Worm (Caenorhabditis elegans): Measurements from ENCODE around the gene F55H2.5.

F55H2.5 gene

ce11 chrIII:9513006-9513405 lies 1.7 kb downstream of the F55H2.5 start:
- no peak for TF ChIP-seq jun-1 (tag; optimal IDR thresholded peaks at IDR 0.05)
- no peak for TF ChIP-seq unc-62 (GFP tag; optimal IDR thresholded peaks at IDR 0.05)
- TF ChIP-seq pha-4 (tag; optimal IDR thresholded peaks at IDR 0.05): no peak
- TF ChIP-seq nhr-67 (tag; optimal IDR thresholded peaks at IDR 0.05): no peak
- TF ChIP-seq sea-2 (GFP tag; optimal IDR thresholded peaks at IDR 0.05): no peak
- no peak for TF ChIP-seq lsy-12 (tag; optimal IDR thresholded peaks at IDR 0.05)
- TF ChIP-seq skn-1 (tag; optimal IDR thresholded peaks at IDR 0.05): no peak
- TF ChIP-seq ztf-11 (tag; optimal IDR thresholded peaks at IDR 0.05): no peak
- TF ChIP-seq daf-12 (tag; optimal IDR thresholded peaks at IDR 0.05): no peak
- TF ChIP-seq mml-1 (tag; optimal IDR thresholded peaks at IDR 0.05): no peak
- no peak for TF ChIP-seq unc-39 (tag; optimal IDR thresholded peaks at IDR 0.05)
- no peak for TF ChIP-seq ceh-16 (tag; optimal IDR thresholded peaks at IDR 0.05)
- no peak for TF ChIP-seq ceh-82 (tag; optimal IDR thresholded peaks at IDR 0.05)

ce11 chrIII:9513569-9513968 lies 2.3 kb downstream of the F55H2.5 start, which contains the start of gene F55H2.8:
F55H2.8 (plus strand) TSS chrIII:9513869.
- TF ChIP-seq ceh-28 (tag; optimal IDR thresholded peaks at IDR 0.05): no peak
- TF ChIP-seq hmg-11 (tag; optimal IDR thresholded peaks at IDR 0.05): no peak
- no peak for TF ChIP-seq nhr-76 (tag; optimal IDR thresholded peaks at IDR 0.05)
- no peak for TF ChIP-seq lin-15B (tag; optimal IDR thresholded peaks at IDR 0.05)
- peak; percentile 17 for TF ChIP-seq nhr-23 (tag; optimal IDR thresholded peaks at IDR 0.05)

- TF ChIP-seq nhr-77 (tag; optimal IDR thresholded peaks at IDR 0.05) (no peak), nhr-43 (tag; optimal IDR thresholded peaks at IDR 0.05; ENCODE audit: poor library complexity, severe bottlenecking) (no peak), nhr-25 (tag; optimal IDR thresholded peaks at IDR 0.05) (no peak), nhr-76 (tag; optimal IDR thresholded peaks at IDR 0.05) (no peak), ceh-16 (tag; optimal IDR thresholded peaks at IDR 0.05) (no peak), mdl-1 (tag; optimal IDR thresholded peaks at IDR 0.05) (no peak), egl-5 (tag; optimal IDR thresholded peaks at IDR 0.05) (no peak), ama-1 (optimal IDR thresholded peaks at IDR 0.05) (no peak), ztf-11 (tag; optimal IDR thresholded peaks at IDR 0.05) (no peak), mml-1 (tag; optimal IDR thresholded peaks at IDR 0.05) (no peak), zag-1 (tag; optimal IDR thresholded peaks at IDR 0.05) (no peak), fkh-10 (GFP tag; optimal IDR thresholded peaks at IDR 0.05) (no peak)
These were observed 4.9 kb downstream of the F55H2.5 start, which contains the start of gene F55H2.7 for ce11 chrIII:9516148-9516547. F55H2.7 (minus strand) TSS chrIII:9516248.

ce11 chrIII:9521410-9522090 lies 10.3 kb downstream of the F55H2.5 start, which contains the start of the genes clu-1 and prp-40:
clu-1 (minus strand) TSS chrIII:9521460.
prp-40 (plus strand) TSS chrIII:9522075.
- no peak for TF ChIP-seq fkh-2 (tag; optimal IDR thresholded peaks at IDR 0.05)
- peak; percentile 35 for TF ChIP-seq zag-1 (tag; optimal IDR thresholded peaks at IDR 0.05)
- TF ChIP-seq egl-5 (tag; optimal IDR thresholded peaks at IDR 0.05): peak; percentile 72
- TF ChIP-seq pqm-1 (tag; optimal IDR thresholded peaks at IDR 0.05): peak; percentile 74
- TF ChIP-seq nhr-12 (tag; optimal IDR thresholded peaks at IDR 0.05): no peak
- TF ChIP-seq tbx-2 (tag; optimal IDR thresholded peaks at IDR 0.05): peak; percentile 62
- TF ChIP-seq ZK546.5 (tag; optimal IDR thresholded peaks at IDR 0.05): no peak
- TF ChIP-seq nfya-1 (tag; optimal IDR thresholded peaks at IDR 0.05; ENCODE audit: insufficient read depth): peak; percentile 91
- TF ChIP-seq fkh-10 (GFP tag; optimal IDR thresholded peaks at IDR 0.05): peak; percentile 69
- peak; percentile 90 for TF ChIP-seq lin-39 (tag; optimal IDR thresholded peaks at IDR 0.05)
- peak; percentile 71 for TF ChIP-seq egl-27 (tag; optimal IDR thresholded peaks at IDR 0.05)
- TF ChIP-seq jun-1 (tag; optimal IDR thresholded peaks at IDR 0.05): peak; percentile 80
- peak; percentile 76 for TF ChIP-seq ceh-28 (tag; optimal IDR thresholded peaks at IDR 0.05)
- TF ChIP-seq nhr-77 (tag; optimal IDR thresholded peaks at IDR 0.05): no peak
- peak; percentile 77 for TF ChIP-seq R02D3.7 (tag; optimal IDR thresholded peaks at IDR 0.05)
- peak; percentile 92 for TF ChIP-seq nhr-25 (tag; optimal IDR thresholded peaks at IDR 0.05)
- peak; percentile 90 for TF ChIP-seq snpc-4 (tag; optimal IDR thresholded peaks at IDR 0.05)
- peak; percentile 63 for TF ChIP-seq nhr-11 (tag; optimal IDR thresholded peaks at IDR 0.05)
- peak; percentile 98 for TF ChIP-seq lin-15B (tag; optimal IDR thresholded peaks at IDR 0.05)
- no peak for TF ChIP-seq ztf-11 (tag; optimal IDR thresholded peaks at IDR 0.05)
- TF ChIP-seq aly-2 (tag; optimal IDR thresholded peaks at IDR 0.05): no peak
- peak; percentile 69 for TF ChIP-seq elt-2 (tag; optimal IDR thresholded peaks at IDR 0.05)
- no peak for TF ChIP-seq nhr-76 (tag; optimal IDR thresholded peaks at IDR 0.05)
- TF ChIP-seq ztf-4 (tag; optimal IDR thresholded peaks at IDR 0.05): peak; percentile 50
- no peak for TF ChIP-seq nhr-67 (tag; optimal IDR thresholded peaks at IDR 0.05)
- peak; percentile 75 for TF ChIP-seq nhr-43 (tag; optimal IDR thresholded peaks at IDR 0.05; ENCODE audit: poor library complexity, severe bottlenecking)
- TF ChIP-seq lsy-12 (tag; optimal IDR thresholded peaks at IDR 0.05): peak; percentile 80
- TF ChIP-seq ceh-82 (tag; optimal IDR thresholded peaks at IDR 0.05): peak; percentile 57
- TF ChIP-seq elt-1 (tag; optimal IDR thresholded peaks at IDR 0.05): peak; percentile 36
- TF ChIP-seq pha-4 (tag; optimal IDR thresholded peaks at IDR 0.05): peak; percentile 93
- peak; percentile 93 for TF ChIP-seq nhr-23 (tag; optimal IDR thresholded peaks at IDR 0.05)
- peak; percentile 56 for TF ChIP-seq skn-1 (tag; optimal IDR thresholded peaks at IDR 0.05)
- peak; percentile 83 for TF ChIP-seq hmg-11 (tag; optimal IDR thresholded peaks at IDR 0.05)
